Fruit fly (Drosophila melanogaster): ENCODE results near the gene CG6511.

The CG6511 gene

dm6 chr3L:8686646-8687045 is 34.5 kb upstream of the CG6511 start:
- no peak for TF ChIP-seq Rel (GFP tag; optimal IDR thresholded peaks at IDR 0.05)
- TF ChIP-seq Rel (tag; optimal IDR thresholded peaks at IDR 0.05): peak; percentile 92
- TF ChIP-seq CG32264 (GFP tag; optimal IDR thresholded peaks at IDR 0.05): no peak

- TF ChIP-seq Rel (GFP tag; optimal IDR thresholded peaks at IDR 0.05): no peak
- peak; percentile 17 for TF ChIP-seq Rel (tag; optimal IDR thresholded peaks at IDR 0.05)
- TF ChIP-seq fru (GFP tag; optimal IDR thresholded peaks at IDR 0.05): peak; percentile 67
- TF ChIP-seq N (GFP tag; optimal IDR thresholded peaks at IDR 0.05): no peak
- peak; percentile 43 for TF ChIP-seq jim (GFP tag; optimal IDR thresholded peaks at IDR 0.05)
- TF ChIP-seq rgr (GFP tag; optimal IDR thresholded peaks at IDR 0.05): peak; percentile 37
- TF ChIP-seq Hnf4 (GFP tag; optimal IDR thresholded peaks at IDR 0.05): no peak
- peak; percentile 40 for TF ChIP-seq br (GFP tag; optimal IDR thresholded peaks at IDR 0.05)
- no peak for TF ChIP-seq GATAd (GFP tag; optimal IDR thresholded peaks at IDR 0.05)
- peak; percentile 68 for TF ChIP-seq h (GFP tag; optimal IDR thresholded peaks at IDR 0.05)
- TF ChIP-seq foxo (GFP tag; optimal IDR thresholded peaks at IDR 0.05): peak in 1 of 2 experiments; percentile 2
- TF ChIP-seq ey (GFP tag; optimal IDR thresholded peaks at IDR 0.05): peak; percentile 7
- peak; percentile 10 for TF ChIP-seq Sp1 (GFP tag; optimal IDR thresholded peaks at IDR 0.05)
- peak; percentile 3 for TF ChIP-seq psq (GFP tag; optimal IDR thresholded peaks at IDR 0.05)
Measured at dm6 chr3L:8688694-8689291, 32.3 kb upstream of the CG6511 start.

- TF ChIP-seq Dif (GFP tag; optimal IDR thresholded peaks at IDR 0.05; ENCODE audit: partially characterized antibody) (no peak), Abd-B (GFP tag; optimal IDR thresholded peaks at IDR 0.05) (no peak), HLH106 (tag; optimal IDR thresholded peaks at IDR 0.05) (no peak), Rel (GFP tag; optimal IDR thresholded peaks at IDR 0.05) (no peak), Rel (tag; optimal IDR thresholded peaks at IDR 0.05) (peak; percentile 11), fru (GFP tag; optimal IDR thresholded peaks at IDR 0.05) (peak; percentile 2), lola (GFP tag; optimal IDR thresholded peaks at IDR 0.05) (no peak), Hr83 (GFP tag; optimal IDR thresholded peaks at IDR 0.05; ENCODE audit: poor library complexity, severe bottlenecking) (peak; percentile 13)
Measured at dm6 chr3L:8689675-8690074, 31.4 kb upstream of the CG6511 start.

- TF ChIP-seq dl (GFP tag; optimal IDR thresholded peaks at IDR 0.05; ENCODE audit: insufficient read depth in 1 of 2, partially characterized antibody in 2 of 2) (no peak), tai (GFP tag; optimal IDR thresholded peaks at IDR 0.05) (no peak), HLH106 (tag; optimal IDR thresholded peaks at IDR 0.05) (no peak), N (GFP tag; optimal IDR thresholded peaks at IDR 0.05) (no peak), brk (GFP tag; optimal IDR thresholded peaks at IDR 0.05) (no peak), dmrt93B (GFP tag; optimal IDR thresholded peaks at IDR 0.05) (no peak), GATAd (GFP tag; optimal IDR thresholded peaks at IDR 0.05) (no peak), CrebA (GFP tag; optimal IDR thresholded peaks at IDR 0.05; ENCODE audit: borderline replicate concordance) (no peak), lola (GFP tag; optimal IDR thresholded peaks at IDR 0.05) (no peak), CG32264 (GFP tag; optimal IDR thresholded peaks at IDR 0.05) (no peak), Myc (optimal IDR thresholded peaks at IDR 0.05) (no peak), dsf (GFP tag; optimal IDR thresholded peaks at IDR 0.05; ENCODE audit: borderline replicate concordance) (no peak), pan (optimal IDR thresholded peaks at IDR 0.05) (no peak), Rel (GFP tag; optimal IDR thresholded peaks at IDR 0.05) (no peak), Rel (tag; optimal IDR thresholded peaks at IDR 0.05) (no peak), Mio (GFP tag; optimal IDR thresholded peaks at IDR 0.05) (no peak)
Measured at dm6 chr3L:8690630-8691029, 30.5 kb upstream of the CG6511 start.

dm6 chr3L:8691891-8692874 is 28.9 kb upstream of the CG6511 start:
- no peak for TF ChIP-seq Abd-B (GFP tag; optimal IDR thresholded peaks at IDR 0.05)
- TF ChIP-seq jim (GFP tag; optimal IDR thresholded peaks at IDR 0.05): no peak
- peak; percentile 31 for TF ChIP-seq fru (GFP tag; optimal IDR thresholded peaks at IDR 0.05)
- no peak for TF ChIP-seq sv (GFP tag; optimal IDR thresholded peaks at IDR 0.05)
- peak; percentile 77 for TF ChIP-seq psq (GFP tag; optimal IDR thresholded peaks at IDR 0.05)
- peak; percentile 81 for TF ChIP-seq Hnf4 (GFP tag; optimal IDR thresholded peaks at IDR 0.05)
- peak in 1 of 2 experiments; percentile 37 for TF ChIP-seq dl (GFP tag; optimal IDR thresholded peaks at IDR 0.05; ENCODE audit: insufficient read depth in 1 of 2, partially characterized antibody in 2 of 2)
- TF ChIP-seq Sp1 (GFP tag; optimal IDR thresholded peaks at IDR 0.05): peak; percentile 64
- peak; percentile 37 for TF ChIP-seq sage (GFP tag; optimal IDR thresholded peaks at IDR 0.05)
- peak; percentile 65 for TF ChIP-seq HLH106 (tag; optimal IDR thresholded peaks at IDR 0.05)
- TF ChIP-seq tai (GFP tag; optimal IDR thresholded peaks at IDR 0.05): peak; percentile 22
- TF ChIP-seq OdsH (GFP tag; optimal IDR thresholded peaks at IDR 0.05): peak; percentile 45
- no peak for TF ChIP-seq Vsx2 (GFP tag; optimal IDR thresholded peaks at IDR 0.05; ENCODE audit: partially characterized antibody)
- peak; percentile 86 for TF ChIP-seq CrebA (GFP tag; optimal IDR thresholded peaks at IDR 0.05; ENCODE audit: borderline replicate concordance)
- TF ChIP-seq Hr83 (GFP tag; optimal IDR thresholded peaks at IDR 0.05; ENCODE audit: poor library complexity, severe bottlenecking): peak; percentile 64
- TF ChIP-seq Dif (GFP tag; optimal IDR thresholded peaks at IDR 0.05; ENCODE audit: partially characterized antibody): no peak
- TF ChIP-seq woc (GFP tag; optimal IDR thresholded peaks at IDR 0.05): peak; percentile 31
- peak; percentile 10 for TF ChIP-seq br (GFP tag; optimal IDR thresholded peaks at IDR 0.05)
- TF ChIP-seq dmrt93B (GFP tag; optimal IDR thresholded peaks at IDR 0.05): peak; percentile 55
- TF ChIP-seq foxo (GFP tag; optimal IDR thresholded peaks at IDR 0.05): peak in 1 of 2 experiments; percentile 75
- TF ChIP-seq ey (GFP tag; optimal IDR thresholded peaks at IDR 0.05): peak; percentile 27
- no peak for TF ChIP-seq Jra (GFP tag; optimal IDR thresholded peaks at IDR 0.05)
- TF ChIP-seq Myc (optimal IDR thresholded peaks at IDR 0.05): no peak
- TF ChIP-seq usp (GFP tag; optimal IDR thresholded peaks at IDR 0.05): no peak
